Fruit fly (Drosophila melanogaster) whole organism, prepupa: ENCODE measurements around the gene Acsf3.

Experiments used
- CG10669 ChIP-seq: fragments of 200-800 bp; sonication (Bioruptor generic); optimal IDR thresholded peaks from 3 replicates; lab custom pipeline; 2018; ENCODE audit warnings: missing biosample characterization, mild to moderate bottlenecking, missing genetic modification characterization, moderate library complexity
- CG11294 ChIP-seq: fragments of 200-800 bp; sonication (Bioruptor generic); IDR thresholded peaks from 2 replicates; pipeline ENCODE4 v1.3.6; 2022; ENCODE audit warnings: missing biosample characterization, missing genetic modification characterization
- CG11762 ChIP-seq: fragments of 200-800 bp; sonication (Bioruptor generic); optimal IDR thresholded peaks from 3 replicates; lab custom pipeline; 2016; ENCODE audit warnings: missing biosample characterization, missing genetic modification characterization; ENCODE audit not compliant: insufficient read depth
- CG15336 ChIP-seq: fragments of 200-800 bp; sonication (Bioruptor generic); IDR thresholded peaks from 2 replicates; pipeline ENCODE4 v1.3.6; 2022; ENCODE audit warnings: missing biosample characterization, missing genetic modification characterization
- CG1621 ChIP-seq: fragments of 200-800 bp; sonication (Bioruptor generic); optimal IDR thresholded peaks from 3 replicates; lab custom pipeline; 2018; ENCODE audit warnings: missing biosample characterization, mild to moderate bottlenecking, missing genetic modification characterization
- CG16779 ChIP-seq: fragments of 200-800 bp; sonication (Bioruptor generic); optimal IDR thresholded peaks from 3 replicates; lab custom pipeline; 2017; ENCODE audit warnings: missing biosample characterization, mild to moderate bottlenecking, missing genetic modification characterization
- CG3032 ChIP-seq: fragments of 200-800 bp; optimal IDR thresholded peaks from 2 replicates; lab custom pipeline; 2019; ENCODE audit warnings: missing biosample characterization, mild to moderate bottlenecking, missing genetic modification characterization, moderate library complexity
- CG34406 ChIP-seq: fragments of 200-800 bp; sonication (Bioruptor generic); optimal IDR thresholded peaks from 3 replicates; lab custom pipeline; 2016; ENCODE audit warnings: missing biosample characterization, missing genetic modification characterization
- CG3919 ChIP-seq: fragments of 200-800 bp; sonication (Bioruptor generic); optimal IDR thresholded peaks from 3 replicates; lab custom pipeline; 2016; ENCODE audit warnings: missing biosample characterization, missing genetic modification characterization
- CG4318 ChIP-seq: fragments of 200-800 bp; sonication (Bioruptor generic); optimal IDR thresholded peaks from 3 replicates; lab custom pipeline; 2017; ENCODE audit warnings: missing biosample characterization, mild to moderate bottlenecking, missing genetic modification characterization
- CG6163 ChIP-seq: fragments of 200-800 bp; sonication (Bioruptor generic); IDR thresholded peaks from 3 replicates; pipeline ENCODE4 v1.3.6; 2022; ENCODE audit warnings: missing biosample characterization, missing genetic modification characterization
- CG6276 ChIP-seq: fragments of 200-800 bp; sonication (Bioruptor generic); optimal IDR thresholded peaks from 2 replicates; lab custom pipeline; 2017; ENCODE audit warnings: missing biosample characterization, mild to moderate bottlenecking, missing genetic modification characterization
- CG6854 ChIP-seq: fragments of 200-800 bp; sonication (Bioruptor generic); optimal IDR thresholded peaks from 2 replicates; lab custom pipeline; 2017; ENCODE audit warnings: missing biosample characterization, mild to moderate bottlenecking, missing genetic modification characterization
- CG7368 ChIP-seq: fragments of 200-800 bp; sonication (Bioruptor generic); optimal IDR thresholded peaks from 3 replicates; lab custom pipeline; 2016; ENCODE audit warnings: missing biosample characterization, missing genetic modification characterization
- Eip75B ChIP-seq: fragments of 200-800 bp; sonication (Bioruptor generic); optimal IDR thresholded peaks from 3 replicates; lab custom pipeline; 2016; ENCODE audit warnings: missing biosample characterization, missing genetic modification characterization
- Eip93F ChIP-seq: fragments of 200-800 bp; sonication (Bioruptor generic); optimal IDR thresholded peaks from 2 replicates; lab custom pipeline; 2016; ENCODE audit warnings: missing biosample characterization, mild to moderate bottlenecking, missing genetic modification characterization
- Ets21C ChIP-seq: fragments of 200-800 bp; sonication (Bioruptor generic); optimal IDR thresholded peaks from 3 replicates; lab custom pipeline; 2016; ENCODE audit warnings: missing biosample characterization, missing genetic modification characterization
- Gug ChIP-seq: fragments of 200-800 bp; sonication (Bioruptor generic); IDR thresholded peaks from 2 replicates; pipeline ENCODE4 v1.3.6; 2022; ENCODE audit warnings: missing biosample characterization, missing genetic modification characterization
- Hr38 ChIP-seq: sonication (Bioruptor generic); optimal IDR thresholded peaks from 2 replicates; lab custom pipeline; 2016; ENCODE audit warnings: missing biosample characterization, missing genetic modification characterization
- Hr4 ChIP-seq: fragments of 200-800 bp; sonication (Bioruptor generic); optimal IDR thresholded peaks from 3 replicates; lab custom pipeline; 2016; ENCODE audit warnings: missing biosample characterization, missing genetic modification characterization
- Lpt ChIP-seq: fragments of 200-800 bp; sonication (Bioruptor generic); optimal IDR thresholded peaks from 3 replicates; lab custom pipeline; 2016; ENCODE audit warnings: missing biosample characterization, missing genetic modification characterization
- OdsH ChIP-seq: fragments of 200-800 bp; sonication (Bioruptor generic); optimal IDR thresholded peaks from 3 replicates; lab custom pipeline; 2016; ENCODE audit warnings: missing biosample characterization, missing genetic modification characterization
- Smox ChIP-seq: fragments of 200-800 bp; sonication (Bioruptor generic); optimal IDR thresholded peaks from 3 replicates; lab custom pipeline; 2016; ENCODE audit warnings: missing biosample characterization, missing genetic modification characterization
- Sox14 ChIP-seq: fragments of 200-800 bp; sonication (Bioruptor generic); optimal IDR thresholded peaks from 3 replicates; lab custom pipeline; 2016; ENCODE audit warnings: missing biosample characterization, missing genetic modification characterization
- achi ChIP-seq: fragments of 200-800 bp; sonication (Bioruptor generic); optimal IDR thresholded peaks from 3 replicates; lab custom pipeline; 2016; ENCODE audit warnings: missing biosample characterization, missing genetic modification characterization
- acj6 ChIP-seq: fragments of 200-800 bp; sonication (Bioruptor generic); optimal IDR thresholded peaks from 3 replicates; lab custom pipeline; 2016; ENCODE audit warnings: missing biosample characterization, missing genetic modification characterization
- cyc ChIP-seq: fragments of 200-800 bp; sonication (Bioruptor generic); optimal IDR thresholded peaks from 3 replicates; lab custom pipeline; 2016; ENCODE audit warnings: missing biosample characterization, missing genetic modification characterization
- dsx ChIP-seq: fragments of 200-800 bp; optimal IDR thresholded peaks from 3 replicates; lab custom pipeline; 2019; ENCODE audit warnings: missing biosample characterization, mild to moderate bottlenecking, missing genetic modification characterization, moderate library complexity; ENCODE audit not compliant: poor library complexity, severe bottlenecking
- eg ChIP-seq: fragments of 200-800 bp; sonication (Bioruptor generic); IDR thresholded peaks from 3 replicates; pipeline ENCODE4 v1.3.6; 2022; ENCODE audit warnings: missing biosample characterization, missing genetic modification characterization
- esn ChIP-seq: fragments of 200-800 bp; sonication (Bioruptor generic); optimal IDR thresholded peaks from 2 replicates; lab custom pipeline; 2016; ENCODE audit warnings: missing biosample characterization, mild to moderate bottlenecking, missing genetic modification characterization, moderate library complexity
- fd85E ChIP-seq: fragments of 200-800 bp; sonication (Bioruptor generic); optimal IDR thresholded peaks from 3 replicates; lab custom pipeline; 2016; ENCODE audit warnings: missing biosample characterization, missing genetic modification characterization
- net ChIP-seq: fragments of 200-800 bp; sonication (Bioruptor generic); optimal IDR thresholded peaks from 3 replicates; lab custom pipeline; 2016; ENCODE audit warnings: missing biosample characterization, missing genetic modification characterization
- pdm3 ChIP-seq: fragments of 200-800 bp; sonication (Bioruptor generic); optimal IDR thresholded peaks from 3 replicates; lab custom pipeline; 2016; ENCODE audit warnings: missing biosample characterization, missing genetic modification characterization
- ss ChIP-seq, 2 experiments: fragments of 200-800 bp; sonication (Bioruptor generic); optimal IDR thresholded peaks; 2 replicates in 1 of 2; 3 replicates in 1 of 2; lab custom pipeline; 2017 to 2018; ENCODE audit warnings: mild to moderate bottlenecking in 2 of 2, missing biosample characterization in 2 of 2, missing genetic modification characterization in 2 of 2, moderate library complexity in 1 of 2
- svp ChIP-seq: fragments of 200-800 bp; sonication (Bioruptor generic); peaks from one replicate; lab custom pipeline; 2016; ENCODE audit warnings: missing biosample characterization, missing genetic modification characterization
- vri ChIP-seq: fragments of 200-800 bp; sonication (Bioruptor generic); optimal IDR thresholded peaks from 3 replicates; lab custom pipeline; 2016; ENCODE audit warnings: missing biosample characterization, mild to moderate bottlenecking, missing genetic modification characterization

Acsf3 gene

dm6 chrX:7306538-7307477, 22.0 kb upstream of the Acsf3 start (continued):
- TF ChIP-seq CG6276 (GFP tag; lab: Kevin White, UChicago) (peak; percentile 98), Eip93F (GFP tag; lab: Kevin White, UChicago) (peak; percentile 62), cyc (GFP tag; lab: Kevin White, UChicago) (peak; percentile 90), Hr4 (peak; percentile 87), CG7368 (GFP tag; lab: Kevin White, UChicago) (peak; percentile 58), Eip75B (GFP tag; lab: Kevin White, UChicago) (peak; percentile 86), CG11762 (GFP tag; lab: Kevin White, UChicago) (peak; percentile 92), CG16779 (tag; lab: Kevin White, UChicago) (peak; percentile 89), vri (peak; percentile 7), dsx (GFP tag; lab: Kevin White, UChicago) (peak; percentile 54), Lpt (GFP tag; lab: Kevin White, UChicago) (peak; percentile 76), CG34406 (GFP tag; lab: Kevin White, UChicago) (peak; percentile 92), acj6 (GFP tag; lab: Kevin White, UChicago) (peak; percentile 93), CG10669 (GFP tag; lab: Kevin White, UChicago) (peak; percentile 94), net (GFP tag; lab: Kevin White, UChicago) (peak; percentile 74), CG4318 (GFP tag; lab: Kevin White, UChicago) (peak; percentile 99), CG3032 (peak; percentile 96), Gug (GFP tag; lab: Robert Waterston, UW) (peak; percentile 70), CG11294 (peak; percentile 84), achi (GFP tag; lab: Kevin White, UChicago) (peak; percentile 94), fd85E (GFP tag; lab: Kevin White, UChicago) (no peak), CG1621 (peak; percentile 69), OdsH (GFP tag; lab: Kevin White, UChicago) (peak; percentile 94), Ets21C (GFP tag; lab: Kevin White, UChicago) (peak; percentile 83), CG3919 (GFP tag; lab: Kevin White, UChicago) (peak; percentile 89)

dm6 chrX:7307478-7308200, 21.2 kb upstream of the Acsf3 start, which contains the start of gene brk:
TSS of gene brk (plus strand) at chrX:7307939.
- no peak for TF ChIP-seq Smox
- no peak for TF ChIP-seq CG11762 (GFP tag; lab: Kevin White, UChicago)
- peak; percentile 68 for TF ChIP-seq svp (GFP tag; lab: Kevin White, UChicago)
- peak; percentile 55; the same call in 2 of the 3 replicates for TF ChIP-seq CG6163 (GFP tag; lab: Robert Waterston, UW)
- TF ChIP-seq CG15336, result 0 out of 2 replicates have a peak, but pooled peaks have one; percentile 12
- peak in 1 of 2 experiments; percentile 51 for TF ChIP-seq ss (GFP tag; optimal IDR thresholded peaks at IDR 0.05; lab: Kevin White, UChicago)
- peak; percentile 28 for TF ChIP-seq dsx (GFP tag; lab: Kevin White, UChicago)
- TF ChIP-seq vri, result peak; percentile 78
- TF ChIP-seq CG6854 (GFP tag; lab: Kevin White, UChicago), result no peak
- peak; percentile 36 for TF ChIP-seq CG7368 (GFP tag; lab: Kevin White, UChicago)
- TF ChIP-seq Eip75B (GFP tag; lab: Kevin White, UChicago), result no peak
- TF ChIP-seq Sox14 (GFP tag; lab: Kevin White, UChicago), result peak; percentile 12
- TF ChIP-seq Lpt (GFP tag; lab: Kevin White, UChicago), result peak; percentile 54
- TF ChIP-seq fd85E (GFP tag; lab: Kevin White, UChicago), result peak; percentile 21
- 0 out of 3 replicates have a peak, but pooled peaks have one; percentile 6 for TF ChIP-seq eg (GFP tag; lab: Robert Waterston, UW)

- TF ChIP-seq CG7368 (GFP tag; lab: Kevin White, UChicago) (no peak), Hr38 (GFP tag; lab: Kevin White, UChicago) (no peak), esn (GFP tag; lab: Kevin White, UChicago) (no peak), pdm3 (GFP tag; lab: Kevin White, UChicago) (no peak), net (GFP tag; lab: Kevin White, UChicago) (no peak), OdsH (GFP tag; lab: Kevin White, UChicago) (no peak), ss (GFP tag; optimal IDR thresholded peaks at IDR 0.05; lab: Kevin White, UChicago) (no peak)
Observed at dm6 chrX:7308794-7309193, 20.1 kb upstream of the Acsf3 start.
